Worm (Caenorhabditis elegans) whole organism, L1 larva: ENCODE data around the gene ugt-66.

Experiments
- C04F5.9 ChIP-seq: sonication (generic microtip); optimal IDR thresholded peaks from 2 replicates; lab custom pipeline; 2016; ENCODE audit warnings: missing genetic modification characterization, missing compliant biosample characterization
- aha-1 ChIP-seq: fragments of 150-350 bp; optimal IDR thresholded peaks from 2 replicates; lab custom pipeline; 2014; ENCODE audit warnings: missing biosample characterization, missing genetic modification characterization
- ama-1 ChIP-seq: fragments of 150-350 bp; optimal IDR thresholded peaks from 2 replicates; lab custom pipeline; 2014
- blmp-1 ChIP-seq: fragments of 150-350 bp; optimal IDR thresholded peaks from 2 replicates; lab custom pipeline; 2014; ENCODE audit warnings: missing biosample characterization, missing genetic modification characterization
- ceh-82 ChIP-seq, 3 experiments: fragments of 150-350 bp in 1 of 3; sonication (generic microtip) in 2 of 3; optimal IDR thresholded peaks; 2 replicates each; lab custom pipeline; 2014 to 2017; ENCODE audit warnings: missing biosample characterization in 3 of 3, missing genetic modification characterization in 3 of 3
- efl-1 ChIP-seq, 4 experiments: fragments of 150-350 bp; optimal IDR thresholded peaks in 3 of 4; peaks in 1 of 4; 1 replicate in 1 of 4; 2 replicates in 3 of 4; lab custom pipeline; 2014; ENCODE audit warnings: missing biosample characterization in 2 of 4, missing genetic modification characterization in 2 of 4, missing genetic modification reagents in 2 of 4
- efl-3 ChIP-seq: fragments of 200-800 bp; sonication (Bioruptor generic); optimal IDR thresholded peaks from 2 replicates; lab custom pipeline; 2018; ENCODE audit warnings: mild to moderate bottlenecking, missing genetic modification characterization, missing compliant biosample characterization
- egl-13 ChIP-seq: sonication (generic microtip); optimal IDR thresholded peaks from 2 replicates; lab custom pipeline; 2016; ENCODE audit warnings: missing genotype, missing genetic modification reagents, missing genetic modification characterization, missing compliant biosample characterization
- elt-3 ChIP-seq, 6 experiments: fragments of 150-350 bp in 1 of 6; sonication (generic microtip); optimal IDR thresholded peaks; 2 replicates each; lab custom pipeline; 2017 to 2018; ENCODE audit warnings: missing biosample characterization in 6 of 6, missing genetic modification characterization in 6 of 6, inconsistent platforms in 1 of 6
- fkh-8 ChIP-seq: sonication (generic microtip); optimal IDR thresholded peaks from 2 replicates; lab custom pipeline; 2016; ENCODE audit warnings: mild to moderate bottlenecking, missing genetic modification characterization, missing compliant biosample characterization
- grh-1 ChIP-seq: fragments of 200-800 bp; sonication (Bioruptor generic); IDR thresholded peaks from 2 replicates; pipeline ENCODE4 v1.3.6; 2022; ENCODE audit warnings: missing genetic modification reagents, missing genetic modification characterization, missing compliant biosample characterization
- hlh-4 ChIP-seq: sonication (generic microtip); optimal IDR thresholded peaks from 2 replicates; lab custom pipeline; 2016; ENCODE audit warnings: mild to moderate bottlenecking, missing genetic modification characterization, missing compliant biosample characterization
- hpl-2 ChIP-seq: fragments of 150-350 bp; optimal IDR thresholded peaks from 2 replicates; lab custom pipeline; 2014; ENCODE audit warnings: missing biosample characterization, missing genetic modification reagents, missing genetic modification characterization
- jun-1 ChIP-seq: fragments of 150-350 bp; optimal IDR thresholded peaks from 2 replicates; lab custom pipeline; 2014; ENCODE audit warnings: missing biosample characterization, missing genetic modification reagents, missing genetic modification characterization
- lin-35 ChIP-seq, 2 experiments: fragments of 150-350 bp; optimal IDR thresholded peaks; 2 replicates each; lab custom pipeline; 2014; ENCODE audit warnings: missing biosample characterization in 2 of 2, missing genetic modification characterization in 2 of 2, missing genetic modification reagents in 2 of 2
- lin-39 ChIP-seq: fragments of 150-350 bp; optimal IDR thresholded peaks from 2 replicates; lab custom pipeline; 2014; ENCODE audit warnings: missing biosample characterization, missing genetic modification reagents, missing genetic modification characterization
- lsy-2 ChIP-seq, 2 experiments: fragments of 150-350 bp; optimal IDR thresholded peaks; 2 replicates each; lab custom pipeline; 2014; ENCODE audit warnings: missing biosample characterization in 2 of 2, missing genetic modification characterization in 2 of 2
- mdl-1 ChIP-seq, 2 experiments: fragments of 150-350 bp; optimal IDR thresholded peaks; 2 replicates each; lab custom pipeline; 2014 to 2017; ENCODE audit warnings: missing biosample characterization in 2 of 2, missing genetic modification characterization in 2 of 2, inconsistent platforms in 1 of 2
- mef-2 ChIP-seq: fragments of 150-350 bp; optimal IDR thresholded peaks from 2 replicates; lab custom pipeline; 2014; ENCODE audit warnings: missing biosample characterization, missing genetic modification characterization
- nhr-19 ChIP-seq: fragments of 200-800 bp; sonication (Bioruptor generic); conservative IDR thresholded peaks from 2 replicates; pipeline ENCODE4 v1.3.6; 2022; ENCODE audit warnings: missing genetic modification characterization, missing compliant biosample characterization
- nhr-237 ChIP-seq: fragments of 150-350 bp; optimal IDR thresholded peaks from 2 replicates; lab custom pipeline; 2014; ENCODE audit warnings: missing biosample characterization, missing genetic modification characterization
- nhr-47 ChIP-seq: sonication (generic microtip); optimal IDR thresholded peaks from 2 replicates; lab custom pipeline; 2016; ENCODE audit warnings: mild to moderate bottlenecking, missing genetic modification characterization, moderate library complexity, missing compliant biosample characterization
- nhr-85 ChIP-seq: sonication (generic microtip); peaks from one replicate; lab custom pipeline; 2016; ENCODE audit warnings: missing genetic modification characterization, inconsistent platforms, missing compliant biosample characterization
- pag-3 ChIP-seq: sonication (generic microtip); optimal IDR thresholded peaks from 2 replicates; lab custom pipeline; 2017; ENCODE audit warnings: missing genetic modification characterization, mild to moderate bottlenecking, missing compliant biosample characterization, antibody characterized with exemption, borderline replicate concordance; ENCODE audit not compliant: insufficient read depth
- pax-3 ChIP-seq: fragments of 200-800 bp; sonication (Bioruptor generic); optimal IDR thresholded peaks from 2 replicates; lab custom pipeline; 2018; ENCODE audit warnings: mild to moderate bottlenecking, missing genetic modification characterization, moderate library complexity, missing compliant biosample characterization
- rnt-1 ChIP-seq: sonication (generic microtip); optimal IDR thresholded peaks from 2 replicates; lab custom pipeline; 2016; ENCODE audit warnings: mild to moderate bottlenecking, missing genetic modification characterization, moderate library complexity, missing compliant biosample characterization
- snpc-4 ChIP-seq: fragments of 150-350 bp; optimal IDR thresholded peaks from 2 replicates; lab custom pipeline; 2014; ENCODE audit warnings: missing biosample characterization, missing genetic modification characterization
- unc-130 ChIP-seq: fragments of 150-350 bp; optimal IDR thresholded peaks from 2 replicates; lab custom pipeline; 2017; ENCODE audit warnings: missing biosample characterization, missing genetic modification characterization, inconsistent platforms
- unc-30 ChIP-seq: sonication (generic microtip); optimal IDR thresholded peaks from 2 replicates; lab custom pipeline; 2017; ENCODE audit warnings: missing biosample characterization, missing genetic modification characterization
- unc-86 ChIP-seq: sonication (generic microtip); optimal IDR thresholded peaks from 2 replicates; lab custom pipeline; 2016; ENCODE audit warnings: missing genetic modification characterization, missing compliant biosample characterization
- zag-1 ChIP-seq: fragments of 150-350 bp; optimal IDR thresholded peaks from 2 replicates; lab custom pipeline; 2014; ENCODE audit warnings: missing biosample characterization, missing genetic modification characterization
- ztf-11 ChIP-seq, 2 experiments: sonication (generic microtip); optimal IDR thresholded peaks; 2 replicates each; lab custom pipeline; 2016 to 2017; ENCODE audit warnings: missing genetic modification characterization in 2 of 2, missing biosample characterization in 1 of 2, missing compliant biosample characterization in 1 of 2

The ugt-66 gene

DNA sequence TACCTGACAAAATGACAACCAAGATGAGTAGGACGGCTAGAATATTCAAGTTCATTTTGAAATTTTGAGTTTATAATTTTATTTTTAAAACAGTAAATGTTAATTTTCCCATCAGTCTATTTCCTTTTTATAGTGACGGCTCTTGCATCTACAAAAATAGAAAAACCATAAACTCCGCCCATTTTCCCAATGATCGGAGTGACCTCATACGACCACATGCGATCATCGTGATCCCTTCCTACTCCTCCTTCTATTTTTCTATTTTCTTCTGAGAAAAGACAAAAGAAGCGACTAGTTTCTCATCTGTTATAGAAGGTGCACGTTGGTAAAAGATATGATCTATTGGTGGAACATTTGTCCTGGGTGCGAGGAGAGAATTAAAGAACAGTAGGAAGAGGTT lies 21.1 kb upstream of the ugt-66 start, which contains the start of gene C23G10.11:
C23G10.11 (minus strand) TSS at position 101 of the 400 bp plus-strand sequence.
- TF ChIP-seq elt-3 (tag; optimal IDR thresholded peaks at IDR 0.05; lab: Kevin White, UChicago) (peak in 1 of 6 experiments; percentile 25), mdl-1 (tag; optimal IDR thresholded peaks at IDR 0.05; lab: Kevin White, UChicago) (peak in 1 of 2 experiments; percentile 16), C04F5.9 (tag; lab: Kevin White, UChicago) (no peak), lsy-2 (tag; optimal IDR thresholded peaks at IDR 0.05; lab: Kevin White, UChicago) (peak in 1 of 2 experiments; percentile 12), blmp-1 (tag; lab: Kevin White, UChicago) (peak; percentile 57)
- TF ChIP-seq, all 84 proteins: peak for 4

DNA sequence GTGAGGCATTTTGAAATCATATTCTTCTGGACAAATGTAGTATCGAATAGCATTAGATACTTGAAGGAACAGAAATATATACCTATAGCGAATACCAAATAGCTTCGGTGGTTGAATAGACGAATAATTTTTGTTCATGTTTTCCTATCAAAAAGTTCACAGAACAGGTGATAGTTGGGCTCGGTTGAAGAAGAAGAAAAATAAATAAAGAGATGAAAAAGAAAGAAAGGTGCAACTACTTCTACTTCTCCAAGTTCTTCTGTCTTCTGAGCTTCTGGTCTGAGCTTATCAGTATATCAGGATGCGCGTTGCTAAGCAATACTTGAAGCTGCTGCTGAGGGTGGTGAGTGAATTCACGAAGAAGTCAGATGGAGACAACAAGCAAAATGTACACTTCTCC lies 19.5 kb upstream of the ugt-66 start, which contains the start of gene C23G10.10:
C23G10.10 (minus strand) TSS at position 101 of the 400 bp plus-strand sequence.
- peak; percentile 34 for TF ChIP-seq fkh-8 (tag; lab: Kevin White, UChicago)
- TF ChIP-seq ama-1: no peak
- no peak for TF ChIP-seq efl-3 (GFP tag; lab: Kevin White, UChicago)
- TF ChIP-seq ceh-82 (tag; optimal IDR thresholded peaks at IDR 0.05; lab: Kevin White, UChicago): no peak
- no peak for TF ChIP-seq mef-2 (tag; lab: Kevin White, UChicago)
- no peak for TF ChIP-seq aha-1 (tag; lab: Kevin White, UChicago)
- TF ChIP-seq snpc-4: no peak

ce11 chrIII:6210215-6210822 lies 15.9 kb upstream of the ugt-66 start:
- TF ChIP-seq grh-1 (no peak), snpc-4 (peak; percentile 46)

DNA sequence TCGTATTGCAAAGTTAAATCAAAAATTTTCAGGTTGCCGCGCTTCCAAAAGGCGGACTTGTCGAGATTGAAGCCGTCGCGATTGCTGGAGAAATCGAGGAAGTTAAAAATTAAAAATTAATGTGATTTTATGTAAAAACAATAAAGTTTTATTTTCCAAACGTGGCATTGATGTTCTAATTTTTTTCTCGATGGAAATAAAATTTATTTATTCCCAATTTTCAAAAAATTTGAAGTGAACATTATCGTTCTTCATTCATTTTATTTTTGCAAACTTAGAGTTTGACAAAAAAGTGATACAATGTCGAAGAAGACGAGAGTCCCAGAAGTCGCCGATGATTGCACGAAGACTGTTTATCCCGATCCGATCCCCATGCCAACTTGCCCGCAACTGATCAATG lies 14.6 kb upstream of the ugt-66 start, which contains the start of gene C23G10.1:
C23G10.1 (plus strand) TSS at position 301 of the 400 bp plus-strand sequence.
- TF ChIP-seq pag-3 (tag; lab: Kevin White, UChicago) (no peak), hlh-4 (no peak), zag-1 (tag; lab: Kevin White, UChicago) (no peak), elt-3 (tag; optimal IDR thresholded peaks at IDR 0.05; lab: Kevin White, UChicago) (no peak), rnt-1 (no peak), lin-35 (GFP tag; optimal IDR thresholded peaks at IDR 0.05; lab: Kevin White, UChicago) (no peak), unc-130 (no peak), lin-39 (tag; lab: Kevin White, UChicago) (no peak), pax-3 (tag; lab: Kevin White, UChicago) (no peak), ceh-82 (tag; optimal IDR thresholded peaks at IDR 0.05; lab: Kevin White, UChicago) (no peak), egl-13 (tag; lab: Kevin White, UChicago) (no peak), nhr-85 (no peak), hpl-2 (GFP tag; lab: Kevin White, UChicago) (no peak), nhr-237 (no peak), jun-1 (no peak)

DNA sequence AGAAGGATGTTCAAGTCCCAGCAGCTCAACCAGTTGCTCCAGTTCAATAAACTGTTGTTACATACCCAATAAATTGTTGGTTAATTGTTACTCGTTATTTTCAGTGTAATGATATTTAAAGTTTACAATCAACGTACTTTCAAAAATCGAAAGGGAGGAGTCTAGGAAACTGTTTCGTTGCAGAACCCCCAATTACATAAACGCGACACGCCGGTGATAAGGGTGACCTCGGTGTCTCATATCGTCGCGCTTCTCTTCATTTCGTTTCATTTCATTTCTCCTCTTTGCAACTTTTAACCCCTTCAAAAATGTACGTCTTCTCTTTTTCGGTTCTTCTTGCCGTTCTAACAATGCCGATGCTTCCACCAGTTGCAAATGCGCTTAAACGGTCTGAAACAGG lies 13.5 kb upstream of the ugt-66 start, which contains the start of gene C23G10.2:
C23G10.2 (plus strand) TSS at position 184 of the 400 bp plus-strand sequence.
- TF ChIP-seq elt-3 (tag; optimal IDR thresholded peaks at IDR 0.05; lab: Kevin White, UChicago) (peak in 1 of 6 experiments; percentile 58), C04F5.9 (tag; lab: Kevin White, UChicago) (no peak), lsy-2 (tag; optimal IDR thresholded peaks at IDR 0.05; lab: Kevin White, UChicago) (peak in 1 of 2 experiments; percentile 36), blmp-1 (tag; lab: Kevin White, UChicago) (peak; percentile 14), lin-39 (tag; lab: Kevin White, UChicago) (no peak), unc-30 (tag; lab: Kevin White, UChicago) (no peak), nhr-19 (GFP tag; lab: Robert Waterston, UW) (no peak), nhr-47 (no peak), efl-1 (optimal IDR thresholded peaks at IDR 0.05; lab: Kevin White, UChicago) (no peak), efl-1 (GFP tag; optimal IDR thresholded peaks at IDR 0.05 in 1 of 2; lab: Kevin White, UChicago) (no peak), ztf-11 (tag; optimal IDR thresholded peaks at IDR 0.05; lab: Kevin White, UChicago) (no peak), hpl-2 (GFP tag; lab: Kevin White, UChicago) (no peak), unc-86 (tag; lab: Kevin White, UChicago) (no peak)
